Worm (Caenorhabditis elegans) whole organism, late embryonic: ENCODE data around the gene C03A7.13.

ENCODE experiments used
- C38D4.7 ChIP-seq: fragments of 200-800 bp; sonication (Bioruptor generic); optimal IDR thresholded peaks from 2 replicates; lab custom pipeline; 2018; ENCODE audit warnings: mild to moderate bottlenecking, missing genetic modification characterization, moderate library complexity, missing compliant biosample characterization
- F13H6.1 ChIP-seq: sonication (generic microtip); optimal IDR thresholded peaks from 2 replicates; lab custom pipeline; 2016; ENCODE audit warnings: missing genetic modification characterization, missing compliant biosample characterization
- K02D7.2 ChIP-seq: sonication (generic microtip); optimal IDR thresholded peaks from 2 replicates; lab custom pipeline; 2017; ENCODE audit warnings: mild to moderate bottlenecking, missing genetic modification characterization, missing compliant biosample characterization
- K09A11.1 ChIP-seq: sonication (generic microtip); optimal IDR thresholded peaks from 2 replicates; lab custom pipeline; 2017; ENCODE audit warnings: antibody characterized with exemption, mild to moderate bottlenecking, missing genetic modification characterization, missing compliant biosample characterization; ENCODE audit not compliant: insufficient read depth
- Y22D7AL.16 ChIP-seq: sonication (generic microtip); optimal IDR thresholded peaks from 2 replicates; lab custom pipeline; 2016; ENCODE audit warnings: missing genetic modification characterization, missing compliant biosample characterization
- ahr-1 ChIP-seq: sonication (generic microtip); optimal IDR thresholded peaks from 2 replicates; lab custom pipeline; 2016; ENCODE audit warnings: missing genetic modification characterization, missing compliant biosample characterization
- ceh-14 ChIP-seq: sonication (generic microtip); optimal IDR thresholded peaks from 2 replicates; lab custom pipeline; 2016; ENCODE audit warnings: missing genotype, missing genetic modification characterization, missing compliant biosample characterization
- ceh-18 ChIP-seq: sonication (generic microtip); optimal IDR thresholded peaks from 2 replicates; lab custom pipeline; 2016; ENCODE audit warnings: missing genetic modification characterization, missing compliant biosample characterization
- ceh-31 ChIP-seq: sonication (generic microtip); optimal IDR thresholded peaks from 2 replicates; lab custom pipeline; 2016; ENCODE audit warnings: missing genetic modification characterization, missing compliant biosample characterization
- ceh-45 ChIP-seq: fragments of 200-800 bp; sonication (Bioruptor generic); IDR thresholded peaks from 2 replicates; pipeline ENCODE4 v1.3.6; 2022; ENCODE audit warnings: missing genetic modification reagents, missing genetic modification characterization, missing compliant biosample characterization
- che-1 ChIP-seq: sonication (generic microtip); optimal IDR thresholded peaks from 2 replicates; lab custom pipeline; 2016; ENCODE audit warnings: mild to moderate bottlenecking, missing genetic modification characterization, missing compliant biosample characterization
- elt-4 ChIP-seq: sonication (generic microtip); optimal IDR thresholded peaks from 2 replicates; lab custom pipeline; 2016; ENCODE audit warnings: missing genetic modification characterization, missing compliant biosample characterization
- fax-1 ChIP-seq: sonication (generic microtip); optimal IDR thresholded peaks from 2 replicates; lab custom pipeline; 2016; ENCODE audit warnings: missing genotype, missing genetic modification characterization, missing compliant biosample characterization
- fkh-6 ChIP-seq: sonication (generic microtip); optimal IDR thresholded peaks from 2 replicates; lab custom pipeline; 2016; ENCODE audit warnings: missing genetic modification characterization, missing compliant biosample characterization
- gmeb-2 ChIP-seq: sonication (generic microtip); optimal IDR thresholded peaks from 2 replicates; lab custom pipeline; 2016; ENCODE audit warnings: missing genetic modification characterization, inconsistent platforms, missing compliant biosample characterization
- hlh-30 ChIP-seq: sonication (generic microtip); optimal IDR thresholded peaks from 2 replicates; lab custom pipeline; 2017; ENCODE audit warnings: antibody characterized with exemption, missing genetic modification characterization, missing compliant biosample characterization; ENCODE audit not compliant: insufficient read depth
- hlh-6 ChIP-seq: sonication (generic microtip); optimal IDR thresholded peaks from 2 replicates; lab custom pipeline; 2016; ENCODE audit warnings: missing genotype, missing genetic modification characterization, missing compliant biosample characterization
- hlh-8 ChIP-seq: sonication (generic microtip); optimal IDR thresholded peaks from 2 replicates; lab custom pipeline; 2016; ENCODE audit warnings: missing genotype, missing genetic modification characterization, missing compliant biosample characterization
- lim-6 ChIP-seq: sonication (generic microtip); optimal IDR thresholded peaks from 2 replicates; lab custom pipeline; 2016; ENCODE audit warnings: missing genetic modification characterization, missing compliant biosample characterization
- madf-2 ChIP-seq: sonication (generic microtip); optimal IDR thresholded peaks from 2 replicates; lab custom pipeline; 2017; ENCODE audit warnings: missing genetic modification characterization, missing compliant biosample characterization
- nfya-1 ChIP-seq: sonication (generic microtip); optimal IDR thresholded peaks from 2 replicates; lab custom pipeline; 2017; ENCODE audit warnings: missing genetic modification characterization, mild to moderate bottlenecking, missing compliant biosample characterization, antibody characterized with exemption, moderate library complexity
- nhr-11 ChIP-seq: fragments of 150-350 bp; optimal IDR thresholded peaks from 2 replicates; lab custom pipeline; 2014; ENCODE audit warnings: missing biosample characterization, missing genetic modification characterization
- nhr-232 ChIP-seq: sonication (generic microtip); optimal IDR thresholded peaks from 2 replicates; lab custom pipeline; 2016; ENCODE audit warnings: missing genetic modification characterization, missing compliant biosample characterization
- odd-2 ChIP-seq: sonication (generic microtip); optimal IDR thresholded peaks from 2 replicates; lab custom pipeline; 2017; ENCODE audit warnings: antibody characterized with exemption, mild to moderate bottlenecking, missing genetic modification characterization, missing compliant biosample characterization
- pag-3 ChIP-seq: sonication (generic microtip); optimal IDR thresholded peaks from 2 replicates; lab custom pipeline; 2016; ENCODE audit warnings: missing compliant biosample characterization, missing genetic modification characterization, borderline replicate concordance
- pax-1 ChIP-seq: fragments of 150-350 bp; optimal IDR thresholded peaks from 2 replicates; lab custom pipeline; 2014; ENCODE audit warnings: missing biosample characterization, missing genetic modification characterization
- pha-4 ChIP-seq: fragments of 150-350 bp; optimal IDR thresholded peaks from 2 replicates; lab custom pipeline; 2018; ENCODE audit warnings: missing biosample characterization, missing genetic modification reagents, missing genetic modification characterization
- pqm-1 ChIP-seq: sonication (generic microtip); optimal IDR thresholded peaks from 2 replicates; lab custom pipeline; 2016; ENCODE audit warnings: missing genetic modification characterization, missing compliant biosample characterization
- pros-1 ChIP-seq: fragments of 150-350 bp; optimal IDR thresholded peaks from 2 replicates; lab custom pipeline; 2014; ENCODE audit warnings: missing biosample characterization, missing genetic modification reagents, missing genetic modification characterization
- rnt-1 ChIP-seq: sonication (generic microtip); optimal IDR thresholded peaks from 2 replicates; lab custom pipeline; 2016; ENCODE audit warnings: missing genetic modification characterization, missing compliant biosample characterization
- sdc-2 ChIP-seq: sonication (generic microtip); optimal IDR thresholded peaks from 2 replicates; lab custom pipeline; 2016; ENCODE audit warnings: missing genotype, missing genetic modification characterization, missing compliant biosample characterization
- sox-4 ChIP-seq: sonication (generic microtip); optimal IDR thresholded peaks from 2 replicates; lab custom pipeline; 2017; ENCODE audit warnings: mild to moderate bottlenecking, missing genetic modification characterization, inconsistent platforms, missing compliant biosample characterization
- syd-9 ChIP-seq: sonication (generic microtip); optimal IDR thresholded peaks from 2 replicates; lab custom pipeline; 2016; ENCODE audit warnings: mild to moderate bottlenecking, missing genetic modification characterization, moderate library complexity, missing compliant biosample characterization
- tbx-7 ChIP-seq: sonication (generic microtip); optimal IDR thresholded peaks from 2 replicates; lab custom pipeline; 2016; ENCODE audit warnings: missing genotype, missing genetic modification characterization, missing compliant biosample characterization
- ttx-3 ChIP-seq: sonication (generic microtip); optimal IDR thresholded peaks from 2 replicates; lab custom pipeline; 2016; ENCODE audit warnings: missing genetic modification reagents, missing genetic modification characterization, missing compliant biosample characterization
- unc-3 ChIP-seq, 2 experiments: fragments of 200-800 bp in 1 of 2; sonication (Bioruptor generic) in 1 of 2; sonication (generic microtip) in 1 of 2; conservative IDR thresholded peaks in 1 of 2; optimal IDR thresholded peaks in 1 of 2; 2 replicates each; pipeline versions ENCODE4 v1.3.6 to Lab custom; 2016 to 2022; ENCODE audit warnings: missing compliant biosample characterization in 2 of 2, missing genetic modification characterization in 2 of 2, missing genetic modification reagents in 1 of 2
- unc-42 ChIP-seq: sonication (generic microtip); optimal IDR thresholded peaks from 2 replicates; lab custom pipeline; 2016; ENCODE audit warnings: missing genotype, missing genetic modification characterization, missing compliant biosample characterization
- unc-55 ChIP-seq: sonication (generic microtip); optimal IDR thresholded peaks from 2 replicates; lab custom pipeline; 2017; ENCODE audit warnings: missing biosample characterization, missing genetic modification reagents, missing genetic modification characterization
- unc-86 ChIP-seq: sonication (generic microtip); optimal IDR thresholded peaks from 2 replicates; lab custom pipeline; 2016; ENCODE audit warnings: missing genetic modification characterization, missing compliant biosample characterization
- zip-5 ChIP-seq: sonication (generic microtip); optimal IDR thresholded peaks from 2 replicates; lab custom pipeline; 2016; ENCODE audit warnings: missing genetic modification characterization, missing compliant biosample characterization
- ztf-16 ChIP-seq: sonication (generic microtip); optimal IDR thresholded peaks from 2 replicates; lab custom pipeline; 2017; ENCODE audit warnings: missing genetic modification characterization, missing compliant biosample characterization

C03A7.13 gene

ce11 chrV:5144541-5144940 is 47.8 kb downstream of the C03A7.13 start, which contains the start of gene F14F9.2:
Gene F14F9.2, plus strand, starts transcription at chrV:5144841.
- TF ChIP-seq che-1 (no peak), pqm-1 (no peak), rnt-1 (tag; lab: Kevin White, UChicago) (no peak), ztf-16 (tag; lab: Kevin White, UChicago) (no peak), unc-55 (GFP tag; lab: Kevin White, UChicago) (no peak), zip-5 (tag; lab: Kevin White, UChicago) (no peak), fax-1 (no peak), nhr-11 (no peak), pax-1 (tag; lab: Kevin White, UChicago) (no peak), F13H6.1 (tag; lab: Kevin White, UChicago) (no peak), ceh-18 (tag; lab: Kevin White, UChicago) (no peak), madf-2 (tag; lab: Kevin White, UChicago) (no peak), hlh-30 (tag; lab: Kevin White, UChicago) (no peak), pros-1 (tag; lab: Kevin White, UChicago) (no peak)

DNA sequence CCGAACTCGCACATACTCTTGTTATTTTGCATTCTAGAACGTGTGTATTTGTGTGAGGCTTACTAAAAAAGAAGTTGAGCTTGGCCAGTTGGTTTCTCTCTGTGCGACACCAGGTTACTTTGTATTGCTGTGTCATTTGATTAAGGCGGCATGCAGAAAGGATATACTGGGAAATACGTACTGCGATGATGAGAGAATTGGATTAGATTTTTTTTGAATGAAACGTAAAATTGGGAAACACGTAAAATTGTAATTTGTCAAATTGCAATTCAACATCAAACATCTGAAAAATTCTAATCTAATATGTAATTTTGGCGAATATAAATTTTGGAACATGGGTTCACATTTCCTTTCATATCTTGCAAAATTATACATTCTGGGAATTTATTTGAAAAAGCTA is 48.6 kb downstream of the C03A7.13 start, which contains the start of gene srh-129:
Gene srh-129, minus strand, starts transcription at position 101 of the 400 bp plus-strand sequence.
- TF ChIP-seq sdc-2 (no peak), nfya-1 (tag; lab: Kevin White, UChicago) (no peak), lim-6 (tag; lab: Kevin White, UChicago) (no peak), unc-55 (GFP tag; lab: Kevin White, UChicago) (no peak), fax-1 (no peak), ceh-45 (GFP tag; lab: Robert Waterston, UW) (no peak), F13H6.1 (tag; lab: Kevin White, UChicago) (no peak), pha-4 (tag; lab: Kevin White, UChicago) (no peak), ceh-18 (tag; lab: Kevin White, UChicago) (no peak), unc-86 (no peak), ceh-31 (tag; lab: Kevin White, UChicago) (no peak), hlh-8 (no peak), sox-4 (no peak)

DNA sequence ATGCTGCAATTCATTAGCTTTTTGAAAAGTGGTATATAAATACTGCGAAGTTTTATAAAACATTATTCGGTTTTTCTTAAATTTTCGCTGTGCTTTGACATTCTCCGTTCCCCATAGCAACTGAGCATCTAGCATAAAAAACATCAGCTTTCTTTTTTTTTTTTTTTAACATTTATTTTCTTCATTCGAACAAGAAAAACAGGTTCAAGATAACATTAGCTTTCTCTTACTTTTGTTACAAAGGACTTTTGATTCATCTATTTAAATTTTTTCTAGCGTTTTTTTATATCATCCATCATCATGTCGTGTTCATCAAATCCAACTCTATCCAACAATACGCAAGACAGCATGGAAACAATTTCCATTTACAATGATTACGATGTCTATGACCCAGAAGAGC is 54.4 kb downstream of the C03A7.13 start, which contains the start of gene F14F9.3:
Gene F14F9.3, plus strand, starts transcription at position 301 of the 400 bp plus-strand sequence.
- no peak for TF ChIP-seq madf-2 (tag; lab: Kevin White, UChicago)
- TF ChIP-seq C38D4.7 (GFP tag; lab: Kevin White, UChicago), result no peak
- no peak for TF ChIP-seq unc-86
- TF ChIP-seq nfya-1 (tag; lab: Kevin White, UChicago), result no peak
- TF ChIP-seq lim-6 (tag; lab: Kevin White, UChicago), result no peak
- TF ChIP-seq nhr-11, result no peak
- no peak for TF ChIP-seq pax-1 (tag; lab: Kevin White, UChicago)
- TF ChIP-seq Y22D7AL.16, result no peak
- TF ChIP-seq pag-3 (tag; lab: Kevin White, UChicago), result no peak
- TF ChIP-seq ceh-45 (GFP tag; lab: Robert Waterston, UW), result no peak
- no peak for TF ChIP-seq pqm-1
- TF ChIP-seq fkh-6 (tag; lab: Kevin White, UChicago), result no peak
- TF ChIP-seq syd-9 (tag; lab: Kevin White, UChicago), result no peak
- TF ChIP-seq ahr-1 (tag; lab: Kevin White, UChicago), result no peak
- no peak for TF ChIP-seq K02D7.2 (tag; lab: Kevin White, UChicago)
- no peak for TF ChIP-seq ttx-3 (tag; lab: Kevin White, UChicago)
- no peak for TF ChIP-seq K09A11.1
- TF ChIP-seq pros-1 (tag; lab: Kevin White, UChicago), result no peak

DNA sequence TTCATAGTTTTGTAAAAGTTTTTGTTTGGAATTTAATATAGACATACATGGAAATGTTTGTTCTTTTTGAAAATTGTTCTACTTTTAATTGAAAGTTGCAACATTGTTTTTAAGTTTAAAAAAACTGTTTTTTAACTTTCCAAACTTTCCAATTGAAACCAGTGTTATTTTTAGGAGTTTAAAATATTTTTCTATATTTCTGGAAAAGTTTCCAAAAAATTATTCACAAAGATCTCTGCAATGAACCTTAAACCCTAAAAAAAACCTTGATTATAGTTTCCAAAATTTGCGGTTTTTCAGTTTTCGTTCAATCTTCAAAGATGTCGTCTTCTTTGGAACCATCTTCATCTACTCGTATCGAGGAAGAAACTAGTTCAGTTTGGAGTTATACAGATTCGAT is 59.9 kb downstream of the C03A7.13 start, which contains the start of gene F14F9.4:
Gene F14F9.4, plus strand, starts transcription at position 301 of the 400 bp plus-strand sequence.
- TF ChIP-seq sdc-2 (no peak), gmeb-2 (tag; lab: Kevin White, UChicago) (no peak), ceh-45 (GFP tag; lab: Robert Waterston, UW) (no peak)

DNA sequence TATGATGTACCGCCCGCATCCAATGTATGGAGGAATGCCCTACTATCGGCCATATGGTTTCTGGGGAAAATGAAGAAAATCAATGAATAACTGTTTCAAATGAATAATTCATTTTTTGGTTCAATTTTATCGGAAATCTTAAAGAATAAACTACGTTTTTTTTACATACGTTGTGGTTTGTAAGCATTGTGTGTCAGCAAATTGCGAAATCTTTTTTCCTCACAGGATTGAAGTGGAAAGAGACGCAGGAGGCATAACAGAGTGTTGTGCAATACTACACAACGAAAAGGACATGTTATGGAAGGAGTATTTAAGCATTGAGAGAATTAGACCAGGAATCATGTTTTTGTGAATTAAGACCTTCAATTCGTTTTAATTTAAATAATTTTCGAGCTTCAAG is 61.0 kb downstream of the C03A7.13 start:
- no peak for TF ChIP-seq sox-4
- TF ChIP-seq unc-42, result no peak
- TF ChIP-seq odd-2 (tag; lab: Kevin White, UChicago), result no peak
- no peak for TF ChIP-seq pros-1 (tag; lab: Kevin White, UChicago)
- TF ChIP-seq pax-1 (tag; lab: Kevin White, UChicago), result no peak
- no peak for TF ChIP-seq unc-3 (GFP tag; conservative IDR thresholded peaks at IDR 0.05; lab: Robert Waterston, UW)
- no peak for TF ChIP-seq unc-3 (tag; optimal IDR thresholded peaks at IDR 0.05; lab: Kevin White, UChicago)
- TF ChIP-seq C38D4.7 (GFP tag; lab: Kevin White, UChicago), result no peak
- no peak for TF ChIP-seq fkh-6 (tag; lab: Kevin White, UChicago)
- no peak for TF ChIP-seq hlh-6 (tag; lab: Kevin White, UChicago)
- no peak for TF ChIP-seq madf-2 (tag; lab: Kevin White, UChicago)
- no peak for TF ChIP-seq syd-9 (tag; lab: Kevin White, UChicago)
- TF ChIP-seq sdc-2, result no peak
- TF ChIP-seq elt-4 (tag; lab: Kevin White, UChicago), result no peak
- no peak for TF ChIP-seq nhr-232 (tag; lab: Kevin White, UChicago)
- no peak for TF ChIP-seq ceh-14
- TF ChIP-seq tbx-7 (tag; lab: Kevin White, UChicago), result no peak
- no peak for TF ChIP-seq pqm-1
- no peak for TF ChIP-seq Y22D7AL.16
- no peak for TF ChIP-seq hlh-30 (tag; lab: Kevin White, UChicago)
